Worm (Caenorhabditis elegans) whole organism, L1 larva: Measurements from ENCODE around the gene slc-36.5.

Source experiments
- F16B12.6 ChIP-seq: fragments of 150-350 bp; optimal IDR thresholded peaks from 2 replicates; lab custom pipeline; 2014; ENCODE audit warnings: missing biosample characterization, missing genetic modification characterization
- alr-1 ChIP-seq: fragments of 200-800 bp; sonication (Bioruptor generic); optimal IDR thresholded peaks from 2 replicates; lab custom pipeline; 2018; ENCODE audit warnings: borderline replicate concordance, mild to moderate bottlenecking, missing genetic modification characterization, missing compliant biosample characterization
- aly-2 ChIP-seq: fragments of 150-350 bp; optimal IDR thresholded peaks from 2 replicates; lab custom pipeline; 2014; ENCODE audit warnings: missing biosample characterization, missing genetic modification characterization
- ama-1 ChIP-seq: fragments of 150-350 bp; optimal IDR thresholded peaks from 2 replicates; lab custom pipeline; 2014
- blmp-1 ChIP-seq: fragments of 150-350 bp; optimal IDR thresholded peaks from 2 replicates; lab custom pipeline; 2014; ENCODE audit warnings: missing biosample characterization, missing genetic modification characterization
- ceh-82 ChIP-seq, 3 experiments: fragments of 150-350 bp in 1 of 3; sonication (generic microtip) in 2 of 3; optimal IDR thresholded peaks; 2 replicates each; lab custom pipeline; 2014 to 2017; ENCODE audit warnings: missing biosample characterization in 3 of 3, missing genetic modification characterization in 3 of 3
- ces-1 ChIP-seq: fragments of 150-350 bp; optimal IDR thresholded peaks from 2 replicates; lab custom pipeline; 2014; ENCODE audit warnings: missing biosample characterization, missing genetic modification reagents, missing genetic modification characterization
- efl-1 ChIP-seq, 4 experiments: fragments of 150-350 bp; optimal IDR thresholded peaks in 3 of 4; peaks in 1 of 4; 1 replicate in 1 of 4; 2 replicates in 3 of 4; lab custom pipeline; 2014; ENCODE audit warnings: missing biosample characterization in 2 of 4, missing genetic modification characterization in 2 of 4, missing genetic modification reagents in 2 of 4
- elt-2 ChIP-seq: sonication (generic microtip); optimal IDR thresholded peaks from 2 replicates; lab custom pipeline; 2016; ENCODE audit warnings: missing genetic modification characterization, mild to moderate bottlenecking, inconsistent platforms, missing compliant biosample characterization, missing genetic modification reagents
- elt-3 ChIP-seq, 6 experiments: fragments of 150-350 bp in 1 of 6; sonication (generic microtip); optimal IDR thresholded peaks; 2 replicates each; lab custom pipeline; 2017 to 2018; ENCODE audit warnings: missing biosample characterization in 6 of 6, missing genetic modification characterization in 6 of 6, inconsistent platforms in 1 of 6
- fkh-10 ChIP-seq: sonication (generic microtip); optimal IDR thresholded peaks from 2 replicates; lab custom pipeline; 2017; ENCODE audit warnings: missing biosample characterization, missing genetic modification reagents, missing genetic modification characterization
- fkh-4 ChIP-seq: sonication (generic microtip); optimal IDR thresholded peaks from 2 replicates; lab custom pipeline; 2016; ENCODE audit warnings: missing compliant biosample characterization, missing genetic modification characterization, borderline replicate concordance
- grh-1 ChIP-seq: fragments of 200-800 bp; sonication (Bioruptor generic); IDR thresholded peaks from 2 replicates; pipeline ENCODE4 v1.3.6; 2022; ENCODE audit warnings: missing genetic modification reagents, missing genetic modification characterization, missing compliant biosample characterization
- hlh-17 ChIP-seq: fragments of 200-800 bp; sonication (Bioruptor generic); optimal IDR thresholded peaks from 2 replicates; lab custom pipeline; 2018; ENCODE audit warnings: missing genetic modification characterization, mild to moderate bottlenecking, missing compliant biosample characterization, moderate library complexity, borderline replicate concordance
- lin-14 ChIP-seq: fragments of 200-800 bp; sonication (Bioruptor generic); optimal IDR thresholded peaks from 2 replicates; lab custom pipeline; 2018; ENCODE audit warnings: mild to moderate bottlenecking, missing genetic modification characterization, moderate library complexity, missing compliant biosample characterization
- lin-35 ChIP-seq, 2 experiments: fragments of 150-350 bp; optimal IDR thresholded peaks; 2 replicates each; lab custom pipeline; 2014; ENCODE audit warnings: missing biosample characterization in 2 of 2, missing genetic modification characterization in 2 of 2, missing genetic modification reagents in 2 of 2
- lir-3 ChIP-seq: sonication (generic microtip); optimal IDR thresholded peaks from 2 replicates; lab custom pipeline; 2016; ENCODE audit warnings: mild to moderate bottlenecking, missing genetic modification characterization, moderate library complexity, missing compliant biosample characterization; ENCODE audit not compliant: poor library complexity
- nhr-20 ChIP-seq: sonication (generic microtip); optimal IDR thresholded peaks from 2 replicates; lab custom pipeline; 2016; ENCODE audit warnings: mild to moderate bottlenecking, missing genetic modification characterization, missing compliant biosample characterization
- nhr-47 ChIP-seq: sonication (generic microtip); optimal IDR thresholded peaks from 2 replicates; lab custom pipeline; 2016; ENCODE audit warnings: mild to moderate bottlenecking, missing genetic modification characterization, moderate library complexity, missing compliant biosample characterization
- nhr-71 ChIP-seq: sonication (generic microtip); optimal IDR thresholded peaks from 2 replicates; lab custom pipeline; 2016; ENCODE audit warnings: mild to moderate bottlenecking, missing genetic modification characterization, moderate library complexity, missing compliant biosample characterization
- nhr-76 ChIP-seq: sonication (generic microtip); optimal IDR thresholded peaks from 2 replicates; lab custom pipeline; 2017; ENCODE audit warnings: missing biosample characterization, missing genetic modification characterization
- nhr-85 ChIP-seq: sonication (generic microtip); peaks from one replicate; lab custom pipeline; 2016; ENCODE audit warnings: missing genetic modification characterization, inconsistent platforms, missing compliant biosample characterization
- pag-3 ChIP-seq: sonication (generic microtip); optimal IDR thresholded peaks from 2 replicates; lab custom pipeline; 2017; ENCODE audit warnings: missing genetic modification characterization, mild to moderate bottlenecking, missing compliant biosample characterization, antibody characterized with exemption, borderline replicate concordance; ENCODE audit not compliant: insufficient read depth
- pax-3 ChIP-seq: fragments of 200-800 bp; sonication (Bioruptor generic); optimal IDR thresholded peaks from 2 replicates; lab custom pipeline; 2018; ENCODE audit warnings: mild to moderate bottlenecking, missing genetic modification characterization, moderate library complexity, missing compliant biosample characterization
- pqm-1 ChIP-seq: sonication (generic microtip); optimal IDR thresholded peaks from 3 replicates; lab custom pipeline; 2017; ENCODE audit warnings: missing biosample characterization, missing genetic modification characterization
- skn-1 ChIP-seq: fragments of 150-350 bp; optimal IDR thresholded peaks from 2 replicates; lab custom pipeline; 2014; ENCODE audit warnings: missing biosample characterization, missing genetic modification characterization
- unc-130 ChIP-seq: fragments of 150-350 bp; optimal IDR thresholded peaks from 2 replicates; lab custom pipeline; 2017; ENCODE audit warnings: missing biosample characterization, missing genetic modification characterization, inconsistent platforms
- unc-30 ChIP-seq: sonication (generic microtip); optimal IDR thresholded peaks from 2 replicates; lab custom pipeline; 2017; ENCODE audit warnings: missing biosample characterization, missing genetic modification characterization
- unc-98 ChIP-seq: fragments of 200-800 bp; sonication (Bioruptor generic); IDR thresholded peaks from 2 replicates; pipeline ENCODE4 v1.3.6; 2022; ENCODE audit warnings: missing genetic modification characterization, missing compliant biosample characterization
- vab-15 ChIP-seq: sonication (generic microtip); optimal IDR thresholded peaks from 2 replicates; lab custom pipeline; 2017; ENCODE audit warnings: missing genotype, mild to moderate bottlenecking, missing genetic modification characterization, missing compliant biosample characterization
- xbp-1 ChIP-seq: sonication (generic microtip); optimal IDR thresholded peaks from 2 replicates; lab custom pipeline; 2016; ENCODE audit warnings: missing genetic modification characterization, missing compliant biosample characterization

Gene slc-36.5

ce11 chrII:6887319-6888005 lies 10.6 kb upstream of the slc-36.5 start, which contains the start of gene pmp-2:
Gene pmp-2, minus strand, starts transcription at chrII:6887805.
- peak in 2 of 6 experiments; percentile 49 to 51 for TF ChIP-seq elt-3 (tag; optimal IDR thresholded peaks at IDR 0.05; lab: Kevin White, UChicago)
- TF ChIP-seq elt-2 (tag; lab: Kevin White, UChicago): peak; percentile 10
- TF ChIP-seq nhr-85 (tag; lab: Kevin White, UChicago): no peak
- no peak for TF ChIP-seq skn-1
- peak in 1 of 2 experiments; percentile 4 for TF ChIP-seq lin-35 (GFP tag; optimal IDR thresholded peaks at IDR 0.05; lab: Kevin White, UChicago)
- TF ChIP-seq nhr-20 (tag; lab: Kevin White, UChicago): peak; percentile 80
- no peak for TF ChIP-seq efl-1 (optimal IDR thresholded peaks at IDR 0.05; lab: Kevin White, UChicago)
- TF ChIP-seq efl-1 (GFP tag; optimal IDR thresholded peaks at IDR 0.05 in 1 of 2; lab: Kevin White, UChicago): peak in 1 of 2 experiments; percentile 91
- TF ChIP-seq pag-3: no peak
- TF ChIP-seq, all 84 proteins: peak for 5

ce11 chrII:6884568-6884967 lies 7.7 kb upstream of the slc-36.5 start:
- TF ChIP-seq lir-3 (tag; lab: Kevin White, UChicago): no peak

ce11 chrII:6883716-6884115 lies 6.9 kb upstream of the slc-36.5 start, which contains the start of gene pmp-1:
Gene pmp-1, minus strand, starts transcription at chrII:6883754.
- TF ChIP-seq elt-2 (tag; lab: Kevin White, UChicago): peak; percentile 69
- TF ChIP-seq efl-1 (optimal IDR thresholded peaks at IDR 0.05; lab: Kevin White, UChicago): no peak
- TF ChIP-seq efl-1 (GFP tag; optimal IDR thresholded peaks at IDR 0.05 in 1 of 2; lab: Kevin White, UChicago): peak in 1 of 2 experiments; percentile 68
- TF ChIP-seq pqm-1 (tag; lab: Kevin White, UChicago): peak; percentile 58
- TF ChIP-seq nhr-47 (tag; lab: Kevin White, UChicago): no peak

ce11 chrII:6882335-6882734 lies 5.5 kb upstream of the slc-36.5 start:
- TF ChIP-seq fkh-4 (tag; lab: Kevin White, UChicago): no peak
- no peak for TF ChIP-seq nhr-20 (tag; lab: Kevin White, UChicago)
- no peak for TF ChIP-seq ceh-82 (tag; optimal IDR thresholded peaks at IDR 0.05; lab: Kevin White, UChicago)
- TF ChIP-seq ces-1 (GFP tag; lab: Kevin White, UChicago): no peak
- TF ChIP-seq alr-1: no peak
- no peak for TF ChIP-seq efl-1 (optimal IDR thresholded peaks at IDR 0.05; lab: Kevin White, UChicago)
- TF ChIP-seq efl-1 (GFP tag; optimal IDR thresholded peaks at IDR 0.05 in 1 of 2; lab: Kevin White, UChicago): peak in 1 of 2 experiments; percentile 85
- no peak for TF ChIP-seq unc-98 (GFP tag; lab: Robert Waterston, UW)
- TF ChIP-seq hlh-17 (GFP tag; lab: Kevin White, UChicago): no peak

- TF ChIP-seq blmp-1 (tag; lab: Kevin White, UChicago) (no peak), unc-98 (GFP tag; lab: Robert Waterston, UW) (no peak)
- TF ChIP-seq, all 84 proteins: peak for 0
Measured at ce11 chrII:6880067-6880466, 3.2 kb upstream of the slc-36.5 start, which contains the start of gene C44B7.7. Gene C44B7.7, minus strand, starts transcription at chrII:6880167.

- peak; percentile 22 for TF ChIP-seq nhr-71 (tag; lab: Kevin White, UChicago)
- TF ChIP-seq F16B12.6 (tag; lab: Kevin White, UChicago): no peak
- no peak for TF ChIP-seq ama-1 (lab: Kevin White, UChicago)
- TF ChIP-seq nhr-20 (tag; lab: Kevin White, UChicago): peak; percentile 14
- peak; percentile 37 for TF ChIP-seq blmp-1 (tag; lab: Kevin White, UChicago)
- no peak for TF ChIP-seq nhr-76
- no peak for TF ChIP-seq unc-30
- peak; percentile 62 for TF ChIP-seq vab-15 (tag; lab: Kevin White, UChicago)
- TF ChIP-seq pax-3 (tag; lab: Kevin White, UChicago): no peak
- no peak for TF ChIP-seq xbp-1 (tag; lab: Kevin White, UChicago)
- peak; percentile 35; the same call in 1 of the 2 replicates for TF ChIP-seq grh-1 (GFP tag; lab: Robert Waterston, UW)
- no peak for TF ChIP-seq unc-130 (tag; lab: Kevin White, UChicago)
- TF ChIP-seq lin-14 (GFP tag; lab: Kevin White, UChicago): peak; percentile 29
- TF ChIP-seq aly-2 (tag; lab: Kevin White, UChicago): no peak
- no peak for TF ChIP-seq pag-3
- peak; percentile 78 for TF ChIP-seq nhr-85 (tag; lab: Kevin White, UChicago)
- TF ChIP-seq elt-3 (tag; optimal IDR thresholded peaks at IDR 0.05; lab: Kevin White, UChicago): peak in 1 of 6 experiments; percentile 55
- no peak for TF ChIP-seq fkh-10 (GFP tag; lab: Kevin White, UChicago)
Measured at ce11 chrII:6877881-6878280, 1.0 kb upstream of the slc-36.5 start.
